Fruit fly (Drosophila melanogaster): ENCODE data around the gene Surf6.

dm6 chr3R:19925271-19925670 lies 20.6 kb upstream of the Surf6 start, which contains the start of gene CG4462:
- TF ChIP-seq h (GFP tag; optimal IDR thresholded peaks at IDR 0.05) (no peak), ey (GFP tag; optimal IDR thresholded peaks at IDR 0.05) (no peak), OdsH (GFP tag; optimal IDR thresholded peaks at IDR 0.05) (no peak), fru (GFP tag; optimal IDR thresholded peaks at IDR 0.05) (no peak), sage (GFP tag; optimal IDR thresholded peaks at IDR 0.05) (no peak), Mio (GFP tag; optimal IDR thresholded peaks at IDR 0.05) (no peak), usp (GFP tag; optimal IDR thresholded peaks at IDR 0.05) (no peak), N (GFP tag; optimal IDR thresholded peaks at IDR 0.05) (no peak), Myc (optimal IDR thresholded peaks at IDR 0.05) (no peak)

Measured in whole organism, wandering third instar larva.